Worm (Caenorhabditis elegans): ENCODE measurements around the gene dim-1.
A peak's percentile ranks its signal among the peaks of the same experiment; 100 is the strongest.

The dim-1 gene

DNA sequence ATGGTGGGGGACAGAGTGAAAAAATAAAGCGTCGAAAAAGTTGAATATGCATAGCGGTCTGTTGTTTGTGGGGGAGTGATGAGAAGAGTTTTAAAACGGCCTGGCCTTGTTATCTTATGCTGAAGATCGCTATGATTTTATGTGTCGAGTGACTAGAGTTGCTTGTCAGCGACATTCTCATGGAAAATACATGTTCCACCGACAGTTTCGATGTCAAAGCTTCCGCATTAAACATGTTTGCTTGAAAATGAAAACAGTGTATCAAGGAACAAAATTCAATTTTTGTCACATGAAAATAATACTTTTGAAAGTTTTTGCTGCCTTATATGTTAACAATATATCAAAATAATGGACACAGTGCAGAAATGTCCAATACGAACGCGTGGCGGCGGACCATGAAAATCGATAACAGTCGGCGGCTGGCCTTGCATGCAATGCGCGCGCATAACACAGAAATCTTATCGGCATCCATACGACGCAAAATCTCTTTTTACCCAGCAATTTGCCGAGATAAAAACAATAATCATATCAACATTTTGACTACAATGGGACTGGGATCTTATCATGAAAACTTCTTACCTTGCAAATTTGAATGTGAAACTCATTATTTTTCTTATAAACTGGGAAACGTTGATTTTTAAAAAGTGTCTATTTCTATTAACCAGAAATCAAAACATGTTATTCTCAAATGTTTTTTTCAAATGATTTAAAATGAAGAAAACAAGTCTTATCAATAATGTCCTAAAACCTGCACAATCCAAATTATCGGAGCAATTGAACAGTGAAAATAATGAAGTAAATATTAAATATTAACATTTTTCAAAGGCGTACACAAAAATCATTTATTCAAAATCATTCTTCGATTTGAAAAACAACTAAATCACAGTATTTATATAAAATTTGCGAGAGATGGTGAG is 29.0 kb upstream of the dim-1 start:
- TF ChIP-seq elt-1 (tag; optimal IDR thresholded peaks at IDR 0.05; ENCODE audit: borderline replicate concordance, insufficient read depth) (peak; percentile 65), nhr-12 (tag; optimal IDR thresholded peaks at IDR 0.05) (no peak), nhr-2 (tag; optimal IDR thresholded peaks at IDR 0.05) (no peak)

DNA sequence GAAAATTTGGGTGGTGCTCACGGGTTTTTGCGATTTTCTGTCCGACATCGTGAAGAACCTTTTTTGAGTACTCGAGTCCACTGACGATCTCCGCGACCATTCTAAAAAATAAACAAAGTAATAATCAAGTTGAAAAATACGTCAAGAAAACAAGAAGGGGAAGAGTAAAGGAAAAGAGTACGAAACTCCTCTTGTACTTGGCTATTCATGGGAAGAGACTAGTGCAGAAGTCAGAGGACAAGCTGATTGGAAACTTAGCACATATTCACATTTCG is 28.4 kb upstream of the dim-1 start, which contains the start of gene dao-3:
TSS of gene dao-3 (minus strand) at position 101 of the 275 bp plus-strand sequence.
- no peak for TF ChIP-seq lsy-2 (tag; optimal IDR thresholded peaks at IDR 0.05)
- no peak for TF ChIP-seq snpc-4 (tag; optimal IDR thresholded peaks at IDR 0.05)
- no peak for TF ChIP-seq elt-3 (tag; optimal IDR thresholded peaks at IDR 0.05)
- TF ChIP-seq ces-1 (GFP tag; optimal IDR thresholded peaks at IDR 0.05), result no peak
- TF ChIP-seq drap-1 (GFP tag; optimal IDR thresholded peaks at IDR 0.05), result no peak
- no peak for TF ChIP-seq ham-2 (GFP tag; optimal IDR thresholded peaks at IDR 0.05)
- TF ChIP-seq ceh-39 (tag; optimal IDR thresholded peaks at IDR 0.05), result no peak
- no peak for TF ChIP-seq nhr-28 (tag; optimal IDR thresholded peaks at IDR 0.05)
- no peak for TF ChIP-seq unc-120 (tag; optimal IDR thresholded peaks at IDR 0.05; ENCODE audit: poor library complexity, severe bottlenecking)
- TF ChIP-seq nhr-76 (tag; optimal IDR thresholded peaks at IDR 0.05), result no peak
- no peak for TF ChIP-seq ztf-11 (tag; optimal IDR thresholded peaks at IDR 0.05)
- TF ChIP-seq hlh-1 (tag; optimal IDR thresholded peaks at IDR 0.05), result no peak
- no peak for TF ChIP-seq M03D4.4 (tag; optimal IDR thresholded peaks at IDR 0.05)
- no peak for TF ChIP-seq lin-32 (GFP tag; optimal IDR thresholded peaks at IDR 0.05)
- no peak for TF ChIP-seq ceh-83 (GFP tag; optimal IDR thresholded peaks at IDR 0.05)

DNA sequence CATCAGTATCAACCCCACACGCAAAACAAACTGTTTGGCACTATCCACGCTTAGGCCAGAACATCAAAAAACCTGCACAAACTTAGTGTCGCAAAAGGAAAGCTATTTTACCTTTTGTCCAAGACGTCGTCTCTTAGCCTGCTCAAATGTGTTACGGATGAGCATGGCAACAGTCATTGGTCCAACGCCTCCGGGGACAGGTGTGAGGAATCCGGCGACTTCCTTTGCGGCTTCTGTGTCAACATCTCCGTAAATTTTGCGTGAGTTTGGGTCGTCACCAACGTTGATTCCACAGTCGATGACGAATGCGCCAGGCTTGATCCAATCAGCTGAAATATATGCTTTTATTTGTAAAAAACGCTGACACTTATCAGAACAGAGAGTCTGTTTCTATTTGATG is 26.6 kb upstream of the dim-1 start:
- no peak for TF ChIP-seq M03D4.4 (tag; optimal IDR thresholded peaks at IDR 0.05)
- no peak for TF ChIP-seq lin-32 (GFP tag; optimal IDR thresholded peaks at IDR 0.05)
- no peak for TF ChIP-seq sptf-1 (tag; optimal IDR thresholded peaks at IDR 0.05)
- no peak for TF ChIP-seq flh-1 (GFP tag; optimal IDR thresholded peaks at IDR 0.05)
- TF ChIP-seq sem-2 (GFP tag; optimal IDR thresholded peaks at IDR 0.05), result no peak
- TF ChIP-seq drap-1 (GFP tag; optimal IDR thresholded peaks at IDR 0.05), result no peak

DNA sequence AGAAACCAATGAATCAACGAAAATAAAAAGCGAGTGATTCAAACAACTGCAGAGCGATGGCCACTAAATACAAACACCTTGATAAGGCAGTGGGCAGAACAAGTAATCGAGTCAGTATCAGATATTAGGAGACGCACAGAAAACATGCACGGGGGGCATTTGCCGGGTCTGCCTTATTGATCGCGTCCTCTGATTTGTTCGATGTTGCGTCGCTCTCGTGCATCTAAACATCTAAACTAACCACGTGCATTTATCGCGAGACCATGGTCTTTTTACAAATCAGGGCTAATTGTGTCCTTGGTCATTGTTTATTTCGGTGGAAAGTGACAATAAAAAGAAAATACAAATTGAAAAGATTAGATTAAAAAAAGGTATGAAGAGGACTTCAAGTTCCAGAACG is 25.9 kb upstream of the dim-1 start, which contains the start of gene K07E3.4:
TSS of gene K07E3.4 (minus strand) at position 100 of the 400 bp plus-strand sequence.
- TF ChIP-seq elt-1 (tag; optimal IDR thresholded peaks at IDR 0.05; ENCODE audit: borderline replicate concordance, insufficient read depth) (peak; percentile 9), flh-1 (GFP tag; optimal IDR thresholded peaks at IDR 0.05) (no peak)

DNA sequence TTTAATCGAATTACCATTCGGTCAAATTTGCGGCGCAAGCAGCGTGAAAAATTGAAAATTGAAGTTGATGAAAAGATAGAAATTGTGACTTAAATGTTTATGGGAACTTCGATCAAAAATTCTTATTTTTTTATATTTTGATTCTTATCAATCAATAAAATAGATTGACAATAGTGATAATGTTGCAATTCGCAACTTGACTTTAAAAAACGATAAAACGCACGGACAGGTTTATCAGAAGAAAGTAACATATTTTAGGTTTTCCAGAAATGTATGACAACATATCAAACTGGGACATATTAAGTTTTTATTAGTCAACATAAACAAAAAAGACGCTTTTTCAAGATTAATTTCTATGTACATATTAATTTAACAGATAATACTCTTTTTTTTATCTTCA is 25.3 kb upstream of the dim-1 start:
- no peak for TF ChIP-seq tbx-8 (GFP tag; optimal IDR thresholded peaks at IDR 0.05)
- no peak for TF ChIP-seq lin-32 (GFP tag; optimal IDR thresholded peaks at IDR 0.05)
- TF ChIP-seq blmp-1 (tag; optimal IDR thresholded peaks at IDR 0.05), result no peak
- no peak for TF ChIP-seq flh-1 (GFP tag; optimal IDR thresholded peaks at IDR 0.05)
- no peak for TF ChIP-seq ceh-83 (GFP tag; optimal IDR thresholded peaks at IDR 0.05)
- TF ChIP-seq hlh-1 (tag; optimal IDR thresholded peaks at IDR 0.05), result no peak
- TF ChIP-seq mab-5 (tag; optimal IDR thresholded peaks at IDR 0.05), result no peak
- TF ChIP-seq pha-4 (tag; optimal IDR thresholded peaks at IDR 0.05), result no peak
- no peak for TF ChIP-seq ham-2 (GFP tag; optimal IDR thresholded peaks at IDR 0.05)
- TF ChIP-seq ces-1 (GFP tag; optimal IDR thresholded peaks at IDR 0.05), result no peak
- no peak for TF ChIP-seq ceh-39 (tag; optimal IDR thresholded peaks at IDR 0.05)
- no peak for TF ChIP-seq elt-3 (tag; optimal IDR thresholded peaks at IDR 0.05)

DNA sequence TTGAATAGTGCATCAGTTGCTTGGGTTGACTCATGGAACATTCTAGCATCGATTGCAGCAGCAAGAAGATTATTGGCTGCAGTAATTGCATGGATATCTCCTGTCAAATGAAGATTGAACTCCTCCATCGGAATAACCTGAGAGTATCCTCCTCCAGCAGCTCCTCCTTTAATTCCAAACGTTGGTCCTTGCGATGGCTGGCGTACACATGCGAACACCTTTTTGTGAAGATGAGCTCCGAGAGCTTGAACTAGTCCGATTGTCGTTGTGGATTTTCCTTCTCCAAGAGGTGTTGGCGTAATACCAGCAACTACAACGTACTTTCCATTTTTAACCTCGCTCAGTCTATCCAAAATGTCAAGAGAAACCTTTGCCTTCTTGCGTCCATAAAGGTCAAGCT is 24.7 kb upstream of the dim-1 start:
- no peak for TF ChIP-seq mep-1 (tag; optimal IDR thresholded peaks at IDR 0.05)
- TF ChIP-seq zip-8 (tag; optimal IDR thresholded peaks at IDR 0.05), result no peak
- TF ChIP-seq hlh-1 (tag; optimal IDR thresholded peaks at IDR 0.05), result no peak
- no peak for TF ChIP-seq nhr-12 (tag; optimal IDR thresholded peaks at IDR 0.05)
- TF ChIP-seq flh-1 (GFP tag; optimal IDR thresholded peaks at IDR 0.05), result no peak
- no peak for TF ChIP-seq unc-39 (tag; optimal IDR thresholded peaks at IDR 0.05)
- TF ChIP-seq ces-1 (GFP tag; optimal IDR thresholded peaks at IDR 0.05), result no peak
- no peak for TF ChIP-seq lin-32 (GFP tag; optimal IDR thresholded peaks at IDR 0.05)
- TF ChIP-seq ham-2 (GFP tag; optimal IDR thresholded peaks at IDR 0.05), result no peak
- no peak for TF ChIP-seq sem-2 (GFP tag; optimal IDR thresholded peaks at IDR 0.05)
- no peak for TF ChIP-seq nhr-237 (tag; optimal IDR thresholded peaks at IDR 0.05)
- no peak for TF ChIP-seq ceh-43 (GFP tag; optimal IDR thresholded peaks at IDR 0.05)
- TF ChIP-seq cnd-1 (tag; optimal IDR thresholded peaks at IDR 0.05), result no peak
- no peak for TF ChIP-seq snpc-4 (tag; optimal IDR thresholded peaks at IDR 0.05)
- no peak for TF ChIP-seq sptf-1 (tag; optimal IDR thresholded peaks at IDR 0.05)
- TF ChIP-seq lin-13 (tag; optimal IDR thresholded peaks at IDR 0.05), result no peak
- TF ChIP-seq M03D4.4 (tag; optimal IDR thresholded peaks at IDR 0.05), result no peak

Data from whole organism, mixed stage, embryonic.